Fruit fly (Drosophila melanogaster) whole organism, embryonic: Measurements from ENCODE around the gene mRpS11.

Experiments
- Awh ChIP-seq: fragments of 200-800 bp; sonication (Bioruptor generic); IDR thresholded peaks from 2 replicates; pipeline ENCODE4, ENCODE4 v1.3.6; 2022; ENCODE audit warnings: missing biosample characterization, missing genetic modification characterization
- CG12104 ChIP-seq: fragments of 200-800 bp; sonication (Bioruptor generic); optimal IDR thresholded peaks from 3 replicates; lab custom pipeline; 2016; ENCODE audit warnings: missing biosample characterization, missing genetic modification characterization
- CG13894 ChIP-seq: fragments of 200-800 bp; sonication (Bioruptor generic); optimal IDR thresholded peaks from 3 replicates; lab custom pipeline; 2018; ENCODE audit warnings: missing biosample characterization, mild to moderate bottlenecking, missing genetic modification characterization, moderate library complexity
- CG1529 ChIP-seq: fragments of 200-800 bp; sonication (Bioruptor generic); optimal IDR thresholded peaks from 3 replicates; lab custom pipeline; 2018; ENCODE audit warnings: missing biosample characterization, missing genetic modification characterization
- CG1603 ChIP-seq: fragments of 200-800 bp; sonication (Bioruptor generic); optimal IDR thresholded peaks from 2 replicates; lab custom pipeline; 2019; ENCODE audit warnings: missing biosample characterization, mild to moderate bottlenecking, missing genetic modification characterization, moderate library complexity
- CG16863 ChIP-seq: fragments of 200-800 bp; sonication (Bioruptor generic); optimal IDR thresholded peaks from 3 replicates; lab custom pipeline; 2016; ENCODE audit warnings: missing biosample characterization, missing genetic modification characterization
- CG17359 ChIP-seq: fragments of 200-800 bp; sonication (Bioruptor generic); optimal IDR thresholded peaks from 3 replicates; lab custom pipeline; 2018; ENCODE audit warnings: missing biosample characterization, mild to moderate bottlenecking, missing genetic modification characterization, moderate library complexity
- CG17612 ChIP-seq: fragments of 200-800 bp; sonication (Bioruptor generic); IDR thresholded peaks from 2 replicates; pipeline ENCODE4 v1.3.6; 2022; ENCODE audit warnings: missing biosample characterization, missing genetic modification characterization
- CG17912 ChIP-seq: fragments of 200-800 bp; sonication (Bioruptor generic); optimal IDR thresholded peaks from 2 replicates; lab custom pipeline; 2018; ENCODE audit warnings: missing biosample characterization, mild to moderate bottlenecking, missing genetic modification characterization
- CG1832 ChIP-seq: fragments of 200-800 bp; sonication (Bioruptor generic); optimal IDR thresholded peaks from 2 replicates; lab custom pipeline; 2017; ENCODE audit warnings: missing biosample characterization, mild to moderate bottlenecking, missing genetic modification characterization, inconsistent platforms
- CG18764 ChIP-seq: fragments of 200-800 bp; sonication (Bioruptor generic); optimal IDR thresholded peaks from 3 replicates; lab custom pipeline; 2016; ENCODE audit warnings: missing biosample characterization, missing genetic modification characterization
- CG2889 ChIP-seq: fragments of 200-800 bp; sonication (Bioruptor generic); IDR thresholded peaks from 3 replicates; pipeline ENCODE4 v1.3.6; 2022; ENCODE audit warnings: missing biosample characterization, missing genetic modification characterization
- CG30431 ChIP-seq: fragments of 200-800 bp; sonication (Bioruptor generic); optimal IDR thresholded peaks from 2 replicates; lab custom pipeline; 2017; ENCODE audit warnings: missing biosample characterization, missing genetic modification characterization
- CG33213 ChIP-seq: fragments of 200-800 bp; sonication (Bioruptor generic); optimal IDR thresholded peaks from 3 replicates; lab custom pipeline; 2016; ENCODE audit warnings: missing biosample characterization, missing genetic modification characterization
- CG33557 ChIP-seq: fragments of 200-800 bp; sonication (Bioruptor generic); optimal IDR thresholded peaks from 2 replicates; lab custom pipeline; 2019; ENCODE audit warnings: missing biosample characterization, mild to moderate bottlenecking, missing genetic modification characterization, moderate library complexity
- CG3838 ChIP-seq: fragments of 200-800 bp; sonication (Bioruptor generic); optimal IDR thresholded peaks from 3 replicates; lab custom pipeline; 2016; ENCODE audit warnings: missing biosample characterization, missing genetic modification characterization
- CG4360 ChIP-seq: fragments of 200-800 bp; sonication (Bioruptor generic); IDR thresholded peaks from 2 replicates; pipeline ENCODE4 v1.3.6; 2022; ENCODE audit warnings: missing biosample characterization, missing genetic modification characterization
- CG4617 ChIP-seq: fragments of 200-800 bp; sonication (Bioruptor generic); optimal IDR thresholded peaks from 3 replicates; lab custom pipeline; 2016; ENCODE audit warnings: missing biosample characterization, missing genetic modification characterization, borderline replicate concordance
- CG4707 ChIP-seq: fragments of 200-800 bp; sonication (Bioruptor generic); optimal IDR thresholded peaks from 2 replicates; lab custom pipeline; 2018; ENCODE audit warnings: missing biosample characterization, mild to moderate bottlenecking, missing genetic modification characterization, moderate library complexity
- CG5953 ChIP-seq: fragments of 200-800 bp; sonication (Bioruptor generic); IDR thresholded peaks from 2 replicates; pipeline ENCODE4 v1.3.6; 2022; ENCODE audit warnings: missing biosample characterization, missing genetic modification characterization
- CG6254 ChIP-seq: fragments of 200-800 bp; sonication (Bioruptor generic); optimal IDR thresholded peaks from 3 replicates; lab custom pipeline; 2017; ENCODE audit warnings: mild to moderate bottlenecking, missing biosample characterization, missing genetic modification reagents, missing genetic modification characterization
- CG8089 ChIP-seq: fragments of 200-800 bp; sonication (Bioruptor generic); optimal IDR thresholded peaks from 3 replicates; lab custom pipeline; 2016; ENCODE audit warnings: missing biosample characterization, missing genetic modification characterization
- CG9727 ChIP-seq: fragments of 200-800 bp; sonication (Bioruptor generic); optimal IDR thresholded peaks from 3 replicates; lab custom pipeline; 2017; ENCODE audit warnings: missing biosample characterization, mild to moderate bottlenecking, missing genetic modification characterization
- D ChIP-seq, 2 experiments: fragments of 200-800 bp in 1 of 2; fragments of >200 bp in 1 of 2; sonication (Bioruptor generic) in 1 of 2; optimal IDR thresholded peaks; 2 replicates in 1 of 2; 3 replicates in 1 of 2; lab custom pipeline; 2017; ENCODE audit warnings: mild to moderate bottlenecking in 1 of 2, missing biosample characterization in 1 of 2, missing genetic modification characterization in 1 of 2, missing genetic modification reagents in 1 of 2
- Dbx ChIP-seq: fragments of 200-800 bp; sonication (Bioruptor generic); IDR thresholded peaks from 3 replicates; pipeline ENCODE4 v1.3.6; 2022; ENCODE audit warnings: missing biosample characterization, missing genetic modification characterization
- HLH54F ChIP-seq: fragments of 200-800 bp; sonication (Bioruptor generic); optimal IDR thresholded peaks from 3 replicates; lab custom pipeline; 2016; ENCODE audit warnings: missing biosample characterization, missing genetic modification characterization
- HLHmδ ChIP-seq: fragments of 200-800 bp; sonication (Bioruptor generic); optimal IDR thresholded peaks from 2 replicates; lab custom pipeline; 2018; ENCODE audit warnings: missing biosample characterization, mild to moderate bottlenecking, missing genetic modification characterization, moderate library complexity
- Hr78 ChIP-seq, 2 experiments: fragments of 200-800 bp in 1 of 2; fragments of >200 bp in 1 of 2; sonication (Bioruptor generic) in 1 of 2; optimal IDR thresholded peaks; 2 replicates each; lab custom pipeline; 2017 to 2019; ENCODE audit warnings: missing biosample characterization in 2 of 2, missing genetic modification characterization in 2 of 2, mild to moderate bottlenecking in 1 of 2, moderate library complexity in 1 of 2
- Optix ChIP-seq: fragments of 200-800 bp; sonication (Bioruptor generic); IDR thresholded peaks from 3 replicates; pipeline ENCODE4 v1.3.6; 2022; ENCODE audit warnings: missing biosample characterization, missing genetic modification characterization
- PHDP ChIP-seq: fragments of 200-800 bp; sonication (Bioruptor generic); optimal IDR thresholded peaks from 3 replicates; lab custom pipeline; 2018; ENCODE audit warnings: missing biosample characterization, mild to moderate bottlenecking, missing genetic modification characterization, moderate library complexity
- Poxn ChIP-seq: fragments of 200-800 bp; sonication (Bioruptor generic); IDR thresholded peaks from 2 replicates; pipeline ENCODE4 v1.3.6; 2022; ENCODE audit warnings: missing biosample characterization, missing genetic modification characterization
- TFAM ChIP-seq: fragments of 200-800 bp; sonication (Bioruptor generic); optimal IDR thresholded peaks from 2 replicates; lab custom pipeline; 2017; ENCODE audit warnings: missing biosample characterization, missing genetic modification characterization, inconsistent platforms
- ara ChIP-seq: fragments of 200-800 bp; sonication (Bioruptor generic); IDR thresholded peaks from 2 replicates; pipeline ENCODE4 v1.3.6; 2022; ENCODE audit warnings: missing biosample characterization, missing genetic modification characterization
- chn ChIP-seq: fragments of 200-800 bp; sonication (Bioruptor generic); optimal IDR thresholded peaks from 2 replicates; lab custom pipeline; 2016; ENCODE audit warnings: missing biosample characterization, missing genetic modification characterization
- dysf ChIP-seq: fragments of 200-800 bp; sonication (Bioruptor generic); IDR thresholded peaks from 3 replicates; pipeline ENCODE4 v1.3.6; 2022; ENCODE audit warnings: missing biosample characterization, missing genetic modification characterization
- fru ChIP-seq: fragments of >200 bp; optimal IDR thresholded peaks from 2 replicates; lab custom pipeline; 2017
- gro ChIP-seq: fragments of 200-800 bp; sonication (Bioruptor generic); optimal IDR thresholded peaks from 2 replicates; lab custom pipeline; 2016; ENCODE audit warnings: missing biosample characterization, missing genetic modification characterization
- jing ChIP-seq: fragments of 200-800 bp; sonication (Bioruptor generic); optimal IDR thresholded peaks from 2 replicates; lab custom pipeline; 2018; ENCODE audit warnings: missing biosample characterization, mild to moderate bottlenecking, missing genetic modification characterization
- kah ChIP-seq: fragments of 200-800 bp; sonication (Bioruptor generic); optimal IDR thresholded peaks from 2 replicates; lab custom pipeline; 2018; ENCODE audit warnings: missing biosample characterization, mild to moderate bottlenecking, missing genetic modification characterization
- ken ChIP-seq: fragments of 200-800 bp; sonication (Bioruptor generic); IDR thresholded peaks from 3 replicates; pipeline ENCODE4 v1.3.6; 2022; ENCODE audit warnings: missing biosample characterization, missing genetic modification characterization
- luna ChIP-seq: fragments of 200-800 bp; sonication (Bioruptor generic); optimal IDR thresholded peaks from 2 replicates; lab custom pipeline; 2016; ENCODE audit warnings: missing biosample characterization, missing genetic modification characterization
- nau ChIP-seq: fragments of 200-800 bp; sonication (Bioruptor generic); optimal IDR thresholded peaks from 3 replicates; lab custom pipeline; 2017; ENCODE audit warnings: missing biosample characterization, mild to moderate bottlenecking, missing genetic modification characterization, missing genetic modification reagents
- odd ChIP-seq: fragments of 200-800 bp; sonication (Bioruptor generic); optimal IDR thresholded peaks from 2 replicates; lab custom pipeline; 2017; ENCODE audit warnings: missing biosample characterization, mild to moderate bottlenecking, missing genetic modification characterization
- pb ChIP-seq: fragments of 200-800 bp; sonication (Bioruptor generic); optimal IDR thresholded peaks from 3 replicates; lab custom pipeline; 2016; ENCODE audit warnings: missing biosample characterization, missing genetic modification characterization
- pho ChIP-seq: fragments of 200-800 bp; sonication (Bioruptor generic); optimal IDR thresholded peaks from 2 replicates; lab custom pipeline; 2016; ENCODE audit warnings: missing biosample characterization, missing genetic modification characterization
- sd ChIP-seq: fragments of 200-800 bp; sonication (Bioruptor generic); optimal IDR thresholded peaks from 3 replicates; lab custom pipeline; 2018; ENCODE audit warnings: missing biosample characterization, mild to moderate bottlenecking, missing genetic modification characterization, moderate library complexity
- sim ChIP-seq: fragments of 200-800 bp; sonication (Bioruptor generic); IDR thresholded peaks from 2 replicates; pipeline ENCODE4 v1.3.6; 2022; ENCODE audit warnings: missing biosample characterization, missing genetic modification characterization
- tgo ChIP-seq: fragments of 200-800 bp; sonication (Bioruptor generic); IDR thresholded peaks from 3 replicates; pipeline ENCODE4 v1.3.6; 2022; ENCODE audit warnings: missing biosample characterization, missing genetic modification characterization
- twi ChIP-seq: fragments of 200-800 bp; optimal IDR thresholded peaks from 2 replicates; lab custom pipeline; 2019; ENCODE audit warnings: missing biosample characterization, mild to moderate bottlenecking, missing genetic modification characterization, moderate library complexity

Gene mRpS11

DNA sequence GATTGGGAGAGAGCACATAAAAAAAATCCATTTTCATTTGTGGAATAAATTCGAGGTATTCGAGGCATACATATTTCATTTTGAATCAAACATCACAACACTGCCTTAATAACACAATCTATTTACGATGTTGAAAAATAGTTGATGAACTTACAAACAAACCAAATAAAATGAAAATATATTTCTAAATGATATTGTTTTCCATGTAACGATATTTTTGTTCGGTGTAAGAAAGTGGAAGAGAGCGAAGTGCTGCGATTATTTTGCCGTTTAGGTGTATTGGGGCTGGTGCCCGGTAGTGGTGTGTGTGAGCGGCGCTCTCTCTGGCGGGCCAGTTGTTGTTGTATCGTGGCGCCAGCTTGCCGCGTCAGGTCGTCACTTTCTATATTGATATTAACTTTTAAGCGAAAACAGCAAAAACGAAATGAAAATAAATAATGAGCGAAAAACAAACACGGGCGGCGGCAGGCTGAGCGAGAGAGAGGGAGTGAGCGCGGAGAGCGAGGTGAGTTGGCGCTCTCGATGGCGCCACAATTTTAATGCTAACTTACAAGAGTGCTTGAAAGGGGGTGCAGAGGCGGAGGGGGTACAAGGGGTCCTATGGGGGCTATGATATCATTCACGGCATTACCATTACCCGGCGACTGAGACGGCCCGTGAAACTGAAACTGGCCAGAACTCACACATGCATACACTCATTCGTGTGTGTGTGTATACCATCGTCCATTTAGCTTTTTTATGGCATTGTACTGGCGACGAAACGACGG is 7.3 kb upstream of the mRpS11 start (continued):
- peak; percentile 86 for TF ChIP-seq chn (GFP tag; lab: Kevin White, UChicago)
- peak; percentile 83 for TF ChIP-seq luna (GFP tag; lab: Kevin White, UChicago)
- peak; percentile 91 for TF ChIP-seq CG16863 (GFP tag; lab: Kevin White, UChicago)
- peak; percentile 74 for TF ChIP-seq twi (tag; lab: Kevin White, UChicago)
- peak; percentile 91 for TF ChIP-seq HLH54F (GFP tag; lab: Kevin White, UChicago)
- TF ChIP-seq CG8089 (GFP tag; lab: Kevin White, UChicago): peak; percentile 69
- no peak for TF ChIP-seq D (optimal IDR thresholded peaks at IDR 0.05; lab: Kevin White, UChicago)
- peak; percentile 92 for TF ChIP-seq D (GFP tag; optimal IDR thresholded peaks at IDR 0.05; lab: Kevin White, UChicago)
- peak; percentile 74 for TF ChIP-seq CG33213 (GFP tag; lab: Kevin White, UChicago)
- peak; percentile 90 for TF ChIP-seq nau (GFP tag; lab: Kevin White, UChicago)
- peak; percentile 72 for TF ChIP-seq pb (GFP tag; lab: Kevin White, UChicago)
- peak; percentile 52 for TF ChIP-seq TFAM (GFP tag; lab: Kevin White, UChicago)
- TF ChIP-seq ara (GFP tag; lab: Robert Waterston, UW): peak; percentile 83
- peak; percentile 88 for TF ChIP-seq CG17912 (GFP tag; lab: Kevin White, UChicago)
- no peak for TF ChIP-seq fru (lab: Kevin White, UChicago)
- TF ChIP-seq CG4617 (GFP tag; lab: Kevin White, UChicago): peak; percentile 68
- peak; percentile 82 for TF ChIP-seq CG30431 (GFP tag; lab: Kevin White, UChicago)
- TF ChIP-seq tgo: peak; percentile 91
- peak; percentile 83 for TF ChIP-seq CG3838
- TF ChIP-seq HLHmδ: no peak
- peak; percentile 90 for TF ChIP-seq jing (GFP tag; lab: Kevin White, UChicago)
- TF ChIP-seq sd (tag; lab: Kevin White, UChicago): peak; percentile 73
- peak; percentile 92 for TF ChIP-seq dysf
- no peak for TF ChIP-seq Optix
- peak; percentile 61 for TF ChIP-seq Poxn (GFP tag; lab: Robert Waterston, UW)
- TF ChIP-seq sim: peak; percentile 15; the same call in 1 of the 2 replicates
- TF ChIP-seq Hr78 (GFP tag; optimal IDR thresholded peaks at IDR 0.05; lab: Kevin White, UChicago): peak in 1 of 2 experiments; percentile 87
- TF ChIP-seq CG13894 (tag; lab: Kevin White, UChicago): peak; percentile 78
- TF ChIP-seq CG18764: peak; percentile 79
- TF ChIP-seq kah: peak; percentile 82
- TF ChIP-seq CG17612 (GFP tag; lab: Robert Waterston, UW): peak; percentile 59; the same call in 1 of the 2 replicates
- peak; percentile 92 for TF ChIP-seq pho
- TF ChIP-seq Dbx (GFP tag; lab: Robert Waterston, UW): peak; percentile 73
- peak; percentile 88 for TF ChIP-seq CG12104 (GFP tag; lab: Kevin White, UChicago)
- peak; percentile 81 for TF ChIP-seq CG2889 (GFP tag; lab: Robert Waterston, UW)
- peak; percentile 75 for TF ChIP-seq CG33557
- peak; percentile 96 for TF ChIP-seq CG1603 (tag; lab: Kevin White, UChicago)
- TF ChIP-seq CG9727 (GFP tag; lab: Kevin White, UChicago): peak; percentile 93
- TF ChIP-seq CG4707: peak; percentile 72
- peak; percentile 56 for TF ChIP-seq CG5953
- peak; percentile 87 for TF ChIP-seq odd (GFP tag; lab: Kevin White, UChicago)
- TF ChIP-seq ken (GFP tag; lab: Robert Waterston, UW): peak; percentile 85
- TF ChIP-seq Awh (GFP tag; lab: Robert Waterston, UW): peak; percentile 87
- TF ChIP-seq CG1529 (GFP tag; lab: Kevin White, UChicago): peak; percentile 87
- peak; percentile 85 for TF ChIP-seq gro (GFP tag; lab: Kevin White, UChicago)
- peak; percentile 96 for TF ChIP-seq CG17359 (tag; lab: Kevin White, UChicago)
- TF ChIP-seq CG1832 (GFP tag; lab: Kevin White, UChicago): peak; percentile 16
- peak; percentile 87 for TF ChIP-seq CG4360 (GFP tag; lab: Robert Waterston, UW)
- peak; percentile 80 for TF ChIP-seq CG6254
- TF ChIP-seq PHDP (tag; lab: Kevin White, UChicago): peak; percentile 97
